Fruit fly (Drosophila melanogaster): ENCODE measurements around the gene Sox100B.

The Sox100B gene

DNA sequence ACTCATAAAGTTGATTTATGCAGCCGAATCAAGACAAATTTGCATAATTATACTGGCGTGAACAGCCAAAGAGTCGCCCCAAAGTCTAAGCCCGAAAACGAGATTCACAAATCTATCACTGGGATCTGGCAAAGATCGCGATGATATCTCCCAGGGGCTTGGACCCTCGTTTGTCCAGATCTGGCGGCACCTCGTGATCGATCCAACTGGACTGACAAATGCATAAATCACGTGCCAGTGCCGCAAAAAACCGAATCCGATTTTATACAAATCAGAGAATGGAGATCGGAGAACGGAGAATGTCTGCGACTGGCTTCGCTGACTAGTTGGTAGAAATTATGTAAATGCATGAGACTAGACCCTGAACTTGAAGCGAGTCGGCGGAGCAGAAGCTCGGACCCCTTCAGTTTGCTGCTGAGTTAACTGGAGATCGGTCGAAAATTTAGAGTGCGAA, 60.7 kb downstream of the Sox100B start, which contains the start of gene CG15554:
Gene CG15554 (plus strand): TSS at position 404 of the 454 bp plus-strand sequence.
- TF ChIP-seq psq (GFP tag; optimal IDR thresholded peaks at IDR 0.05) (no peak), Vsx2 (GFP tag; optimal IDR thresholded peaks at IDR 0.05; ENCODE audit: partially characterized antibody) (no peak), GATAd (GFP tag; optimal IDR thresholded peaks at IDR 0.05) (no peak), ey (GFP tag; optimal IDR thresholded peaks at IDR 0.05) (no peak), usp (GFP tag; optimal IDR thresholded peaks at IDR 0.05) (no peak), fru (GFP tag; optimal IDR thresholded peaks at IDR 0.05) (no peak), Hnf4 (GFP tag; optimal IDR thresholded peaks at IDR 0.05) (no peak), N (GFP tag; optimal IDR thresholded peaks at IDR 0.05) (no peak), Dif (GFP tag; optimal IDR thresholded peaks at IDR 0.05; ENCODE audit: partially characterized antibody) (no peak), tai (GFP tag; optimal IDR thresholded peaks at IDR 0.05) (no peak), dl (GFP tag; optimal IDR thresholded peaks at IDR 0.05; ENCODE audit: insufficient read depth in 1 of 2, partially characterized antibody in 2 of 2) (no peak), dsf (GFP tag; optimal IDR thresholded peaks at IDR 0.05; ENCODE audit: borderline replicate concordance) (no peak), Dfd (GFP tag; optimal IDR thresholded peaks at IDR 0.05) (no peak), CG32264 (GFP tag; optimal IDR thresholded peaks at IDR 0.05) (no peak), Hr83 (GFP tag; optimal IDR thresholded peaks at IDR 0.05; ENCODE audit: poor library complexity, severe bottlenecking) (no peak), brk (GFP tag; optimal IDR thresholded peaks at IDR 0.05) (no peak)

DNA sequence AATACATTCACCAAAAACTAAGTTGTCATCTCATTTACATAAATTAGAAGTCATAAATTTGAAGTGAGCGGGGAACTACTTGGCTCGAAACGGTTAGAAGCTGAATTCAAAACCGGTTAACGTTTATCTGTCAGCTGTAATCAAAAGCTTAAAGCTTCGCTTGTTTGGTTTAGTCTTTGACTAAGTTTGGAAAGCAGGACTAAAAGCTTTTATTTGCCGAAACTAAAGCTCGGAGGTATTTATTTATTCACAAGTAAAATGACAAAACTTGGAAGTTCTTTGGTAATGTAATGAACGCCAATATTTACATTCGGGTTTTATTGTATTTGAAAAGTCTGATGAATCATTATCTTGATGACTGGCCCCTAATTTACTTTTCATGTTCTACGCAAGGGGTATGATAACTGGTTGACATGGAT, 62.3 kb downstream of the Sox100B start:
- TF ChIP-seq Rel (GFP tag; optimal IDR thresholded peaks at IDR 0.05) (no peak), Rel (tag; optimal IDR thresholded peaks at IDR 0.05) (peak; percentile 68), CrebA (GFP tag; optimal IDR thresholded peaks at IDR 0.05; ENCODE audit: borderline replicate concordance) (no peak)

DNA sequence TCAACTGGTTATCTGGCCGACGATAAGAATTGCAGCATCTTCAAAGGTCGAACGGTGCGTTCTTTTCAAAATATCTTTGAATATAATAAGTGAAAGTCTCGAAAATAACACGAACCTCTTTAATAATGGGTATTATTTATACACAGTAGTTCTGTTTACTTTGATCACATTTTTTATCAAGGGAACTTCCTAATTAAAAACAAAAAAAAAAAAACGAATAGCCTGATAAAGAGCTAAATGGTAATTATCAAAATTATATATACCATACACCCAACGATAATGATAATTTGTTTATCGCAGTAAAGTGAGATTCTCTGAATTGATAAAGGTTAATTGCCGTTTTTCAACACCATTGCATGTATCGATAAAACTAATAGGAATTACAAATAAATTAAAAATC, 65.5 kb downstream of the Sox100B start, which contains the start of gene Ktch:
Gene Ktch (minus strand): TSS at position 101 of the 400 bp plus-strand sequence.
- TF ChIP-seq psq (GFP tag; optimal IDR thresholded peaks at IDR 0.05) (no peak), Mio (GFP tag; optimal IDR thresholded peaks at IDR 0.05) (no peak), jim (GFP tag; optimal IDR thresholded peaks at IDR 0.05) (no peak), lola (GFP tag; optimal IDR thresholded peaks at IDR 0.05) (no peak), usp (GFP tag; optimal IDR thresholded peaks at IDR 0.05) (no peak), Vsx2 (GFP tag; optimal IDR thresholded peaks at IDR 0.05; ENCODE audit: partially characterized antibody) (no peak), rgr (GFP tag; optimal IDR thresholded peaks at IDR 0.05) (no peak), Jra (GFP tag; optimal IDR thresholded peaks at IDR 0.05) (no peak), sv (GFP tag; optimal IDR thresholded peaks at IDR 0.05) (no peak), ey (GFP tag; optimal IDR thresholded peaks at IDR 0.05) (no peak), sage (GFP tag; optimal IDR thresholded peaks at IDR 0.05) (no peak), N (GFP tag; optimal IDR thresholded peaks at IDR 0.05) (no peak), Abd-B (GFP tag; optimal IDR thresholded peaks at IDR 0.05) (no peak), CG32264 (GFP tag; optimal IDR thresholded peaks at IDR 0.05) (no peak), h (GFP tag; optimal IDR thresholded peaks at IDR 0.05) (no peak), OdsH (GFP tag; optimal IDR thresholded peaks at IDR 0.05) (no peak), Dfd (GFP tag; optimal IDR thresholded peaks at IDR 0.05) (no peak), Sp1 (GFP tag; optimal IDR thresholded peaks at IDR 0.05) (no peak), Hr78 (GFP tag; optimal IDR thresholded peaks at IDR 0.05) (no peak), CG9705 (GFP tag; optimal IDR thresholded peaks at IDR 0.05) (no peak)
